Worm (Caenorhabditis elegans) whole organism, L4/young adult: ENCODE results near the gene znf-593.

Source experiments
- W03F9.2 ChIP-seq: fragments of 150-350 bp; optimal IDR thresholded peaks from 2 replicates; lab custom pipeline; 2014; ENCODE audit warnings: missing biosample characterization, missing genetic modification characterization
- him-1 ChIP-seq: sonication (generic microtip); optimal IDR thresholded peaks from 2 replicates; lab custom pipeline; 2016; ENCODE audit warnings: missing genotype, missing genetic modification reagents, missing genetic modification characterization, missing compliant biosample characterization

DNA sequence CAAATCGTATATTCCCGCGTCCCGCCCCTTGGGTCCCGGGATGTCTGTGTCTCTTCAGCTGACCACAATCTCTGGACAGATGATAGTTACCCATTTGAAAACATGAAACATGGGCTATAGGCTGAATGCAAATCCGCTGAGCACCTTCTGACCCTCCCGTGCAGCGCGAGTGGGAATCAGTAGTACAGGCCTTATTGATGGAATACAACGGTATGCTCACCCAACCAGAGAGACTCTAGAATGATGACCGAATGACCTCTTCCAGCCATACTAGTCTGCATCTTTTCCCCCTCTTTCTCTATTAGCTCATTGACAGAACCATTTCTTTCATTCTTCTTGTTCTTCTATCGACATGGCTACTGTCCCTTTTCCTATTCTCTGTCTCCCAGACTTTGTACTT is 11.3 kb downstream of the znf-593 start, which contains the start of gene sdz-33:
- TF ChIP-seq W03F9.2 (tag; lab: Kevin White, UChicago), result no peak
- TF ChIP-seq him-1, result no peak
